Worm (Caenorhabditis elegans) whole organism, early embryonic: ENCODE data around the gene msp-40.

Source experiments
- B0310.2 ChIP-seq: sonication (generic microtip); optimal IDR thresholded peaks from 2 replicates; lab custom pipeline; 2016; ENCODE audit warnings: mild to moderate bottlenecking, missing genetic modification characterization, missing compliant biosample characterization
- F13C5.2 ChIP-seq: sonication (generic microtip); optimal IDR thresholded peaks from 2 replicates; lab custom pipeline; 2017; ENCODE audit warnings: mild to moderate bottlenecking, missing genetic modification characterization, inconsistent platforms, missing compliant biosample characterization
- aly-1 ChIP-seq: sonication (generic microtip); optimal IDR thresholded peaks from 2 replicates; lab custom pipeline; 2016; ENCODE audit warnings: missing genetic modification characterization, missing compliant biosample characterization
- ama-1 ChIP-seq: fragments of 150-350 bp; optimal IDR thresholded peaks from 2 replicates; lab custom pipeline; 2014
- ceh-13 ChIP-seq: fragments of 200-800 bp; sonication (Bioruptor generic); optimal IDR thresholded peaks from 2 replicates; lab custom pipeline; 2018; ENCODE audit warnings: mild to moderate bottlenecking, missing genetic modification characterization, missing compliant biosample characterization
- ceh-36 ChIP-seq: sonication (generic microtip); optimal IDR thresholded peaks from 2 replicates; lab custom pipeline; 2016; ENCODE audit warnings: missing genetic modification characterization, inconsistent platforms, missing compliant biosample characterization
- ets-7 ChIP-seq: sonication (generic microtip); optimal IDR thresholded peaks from 2 replicates; lab custom pipeline; 2016; ENCODE audit warnings: missing genotype, missing genetic modification characterization, missing compliant biosample characterization
- flt-1 ChIP-seq: fragments of 200-800 bp; sonication (Bioruptor generic); IDR thresholded peaks from 2 replicates; pipeline ENCODE4 v1.3.6; 2022; ENCODE audit warnings: missing genetic modification characterization, missing compliant biosample characterization
- hmbx-1 ChIP-seq: sonication (generic microtip); optimal IDR thresholded peaks from 2 replicates; lab custom pipeline; 2016; ENCODE audit warnings: mild to moderate bottlenecking, missing genetic modification characterization, missing compliant biosample characterization
- hmg-4 ChIP-seq: fragments of 200-800 bp; sonication (Bioruptor generic); optimal IDR thresholded peaks from 2 replicates; lab custom pipeline; 2018; ENCODE audit warnings: mild to moderate bottlenecking, missing genetic modification characterization, missing compliant biosample characterization
- hnd-1 ChIP-seq: sonication (generic microtip); optimal IDR thresholded peaks from 2 replicates; lab custom pipeline; 2016; ENCODE audit warnings: missing genetic modification characterization, missing compliant biosample characterization
- pes-1 ChIP-seq: fragments of 200-800 bp; sonication (Bioruptor generic); IDR thresholded peaks from 2 replicates; pipeline ENCODE4 v1.3.6; 2022; ENCODE audit warnings: missing genetic modification reagents, missing genetic modification characterization, missing compliant biosample characterization
- scrt-1 ChIP-seq: fragments of 200-800 bp; sonication (Bioruptor generic); IDR thresholded peaks from 2 replicates; pipeline ENCODE4 v1.3.6; 2022; ENCODE audit warnings: missing genetic modification characterization, missing compliant biosample characterization
- sea-1 ChIP-seq: fragments of 200-800 bp; sonication (Bioruptor generic); conservative IDR thresholded peaks from 2 replicates; pipeline ENCODE4 v1.3.6; 2022; ENCODE audit warnings: missing genetic modification characterization, missing compliant biosample characterization
- tbx-11 ChIP-seq: fragments of 200-800 bp; sonication (Bioruptor generic); IDR thresholded peaks from 2 replicates; pipeline ENCODE4 v1.3.6; 2022; ENCODE audit warnings: missing genetic modification characterization, missing compliant biosample characterization
- tbx-37 ChIP-seq: fragments of 200-800 bp; sonication (Bioruptor generic); conservative IDR thresholded peaks from 2 replicates; pipeline ENCODE4 v1.3.6; 2022; ENCODE audit warnings: missing genetic modification reagents, missing genetic modification characterization, missing compliant biosample characterization
- tra-4 ChIP-seq: sonication (generic microtip); optimal IDR thresholded peaks from 2 replicates; lab custom pipeline; 2017; ENCODE audit warnings: missing genetic modification characterization, missing compliant biosample characterization

msp-40 gene

ce11 chrII:4849885-4850284 lies 24.7 kb downstream of the msp-40 start, which contains the start of gene T23B7.3:
Gene T23B7.3 (plus strand): TSS chrII:4850185.
- TF ChIP-seq ceh-13 (GFP tag; lab: Kevin White, UChicago): no peak
- TF ChIP-seq B0310.2: no peak
- no peak for TF ChIP-seq hmg-4 (GFP tag; lab: Kevin White, UChicago)
- TF ChIP-seq ets-7 (tag; lab: Kevin White, UChicago): no peak
- TF ChIP-seq ceh-36 (tag; lab: Kevin White, UChicago): no peak
- TF ChIP-seq tbx-11 (GFP tag; lab: Robert Waterston, UW): no peak
- TF ChIP-seq tbx-37 (GFP tag; lab: Robert Waterston, UW): no peak

ce11 chrII:4851594-4852106 lies 26.4 kb downstream of the msp-40 start, which contains the start of gene dnj-9:
Gene dnj-9 (plus strand): TSS chrII:4852056.
- peak; percentile 32 for TF ChIP-seq hnd-1 (tag; lab: Kevin White, UChicago)
- no peak for TF ChIP-seq hmg-4 (GFP tag; lab: Kevin White, UChicago)
- TF ChIP-seq B0310.2: no peak
- TF ChIP-seq scrt-1: peak; percentile 59; the same call in 1 of the 2 replicates
- no peak for TF ChIP-seq ets-7 (tag; lab: Kevin White, UChicago)
- peak; percentile 68 for TF ChIP-seq F13C5.2
- no peak for TF ChIP-seq tra-4 (tag; lab: Kevin White, UChicago)
- TF ChIP-seq flt-1 (GFP tag; lab: Robert Waterston, UW): peak; percentile 62; the same call in 1 of the 2 replicates
- no peak for TF ChIP-seq ama-1 (lab: Kevin White, UChicago)
- peak; percentile 30 for TF ChIP-seq ceh-36 (tag; lab: Kevin White, UChicago)
- 0 out of 2 replicates have a peak, but pooled peaks have one; percentile 31 for TF ChIP-seq tbx-37 (GFP tag; lab: Robert Waterston, UW)
- peak; percentile 48; the same call in 1 of the 2 replicates for TF ChIP-seq pes-1 (GFP tag; lab: Robert Waterston, UW)
- peak; percentile 29 for TF ChIP-seq hmbx-1 (tag; lab: Kevin White, UChicago)
- no peak for TF ChIP-seq ceh-13 (GFP tag; lab: Kevin White, UChicago)
- no peak for TF ChIP-seq aly-1 (tag; lab: Kevin White, UChicago)

- TF ChIP-seq B0310.2 (no peak), tra-4 (tag; lab: Kevin White, UChicago) (no peak)
Observed at ce11 chrII:4854761-4855160, 29.5 kb downstream of the msp-40 start.

ce11 chrII:4855489-4855888 lies 30.3 kb downstream of the msp-40 start:
- TF ChIP-seq sea-1 (GFP tag; lab: Robert Waterston, UW): no peak
- no peak for TF ChIP-seq B0310.2
- TF ChIP-seq ama-1 (lab: Kevin White, UChicago): no peak
- no peak for TF ChIP-seq ets-7 (tag; lab: Kevin White, UChicago)
- no peak for TF ChIP-seq aly-1 (tag; lab: Kevin White, UChicago)
- TF ChIP-seq tra-4 (tag; lab: Kevin White, UChicago): no peak
- no peak for TF ChIP-seq ceh-36 (tag; lab: Kevin White, UChicago)
- no peak for TF ChIP-seq hnd-1 (tag; lab: Kevin White, UChicago)
- no peak for TF ChIP-seq hmg-4 (GFP tag; lab: Kevin White, UChicago)
- no peak for TF ChIP-seq hmbx-1 (tag; lab: Kevin White, UChicago)
- TF ChIP-seq F13C5.2: no peak

- TF ChIP-seq aly-1 (tag; lab: Kevin White, UChicago): no peak
- no peak for TF ChIP-seq tbx-37 (GFP tag; lab: Robert Waterston, UW)
- no peak for TF ChIP-seq scrt-1
- no peak for TF ChIP-seq pes-1 (GFP tag; lab: Robert Waterston, UW)
- TF ChIP-seq tra-4 (tag; lab: Kevin White, UChicago): no peak
- no peak for TF ChIP-seq sea-1 (GFP tag; lab: Robert Waterston, UW)
Observed at ce11 chrII:4856113-4856512, 30.9 kb downstream of the msp-40 start.

- TF ChIP-seq hmg-4 (GFP tag; lab: Kevin White, UChicago) (no peak), ets-7 (tag; lab: Kevin White, UChicago) (no peak), pes-1 (GFP tag; lab: Robert Waterston, UW) (no peak), tra-4 (tag; lab: Kevin White, UChicago) (no peak), ceh-36 (tag; lab: Kevin White, UChicago) (no peak), F13C5.2 (no peak), ceh-13 (GFP tag; lab: Kevin White, UChicago) (no peak), sea-1 (GFP tag; lab: Robert Waterston, UW) (no peak), aly-1 (tag; lab: Kevin White, UChicago) (no peak), tbx-37 (GFP tag; lab: Robert Waterston, UW) (no peak), hnd-1 (tag; lab: Kevin White, UChicago) (no peak), scrt-1 (no peak), B0310.2 (no peak), ama-1 (lab: Kevin White, UChicago) (no peak), hmbx-1 (tag; lab: Kevin White, UChicago) (no peak), tbx-11 (GFP tag; lab: Robert Waterston, UW) (no peak)
Observed at ce11 chrII:4857086-4857485, 31.9 kb downstream of the msp-40 start.

ce11 chrII:4857873-4858364 lies 32.7 kb downstream of the msp-40 start, which contains the start of gene F11G11.5:
Gene F11G11.5 (plus strand): TSS chrII:4857923.
- TF ChIP-seq hnd-1 (tag; lab: Kevin White, UChicago) (no peak), scrt-1 (no peak), flt-1 (GFP tag; lab: Robert Waterston, UW) (no peak), hmg-4 (GFP tag; lab: Kevin White, UChicago) (no peak), sea-1 (GFP tag; lab: Robert Waterston, UW) (no peak), pes-1 (GFP tag; lab: Robert Waterston, UW) (no peak), ama-1 (lab: Kevin White, UChicago) (no peak), ceh-36 (tag; lab: Kevin White, UChicago) (no peak), tra-4 (tag; lab: Kevin White, UChicago) (no peak), aly-1 (tag; lab: Kevin White, UChicago) (no peak), tbx-11 (GFP tag; lab: Robert Waterston, UW) (no peak), hmbx-1 (tag; lab: Kevin White, UChicago) (no peak), B0310.2 (no peak), tbx-37 (GFP tag; lab: Robert Waterston, UW) (no peak), ets-7 (tag; lab: Kevin White, UChicago) (no peak), ceh-13 (GFP tag; lab: Kevin White, UChicago) (no peak), F13C5.2 (no peak)
